Fruit fly (Drosophila melanogaster) whole organism, embryonic: ENCODE data around the gene CG32695.

Experiments used
- ATbp ChIP-seq: fragments of 200-800 bp; sonication (Bioruptor generic); optimal IDR thresholded peaks from 2 replicates; lab custom pipeline; 2017; ENCODE audit warnings: missing biosample characterization, mild to moderate bottlenecking, missing genetic modification characterization, missing genetic modification reagents
- CG10321 ChIP-seq: fragments of 200-800 bp; sonication (Bioruptor generic); IDR thresholded peaks from 2 replicates; pipeline ENCODE4 v1.3.6; 2022; ENCODE audit warnings: missing biosample characterization, missing genetic modification characterization
- CG10543 ChIP-seq: fragments of 200-800 bp; sonication (Bioruptor generic); optimal IDR thresholded peaks from 3 replicates; lab custom pipeline; 2017; ENCODE audit warnings: missing biosample characterization, mild to moderate bottlenecking, missing genetic modification characterization, moderate library complexity
- CG10654 ChIP-seq: fragments of 200-800 bp; sonication (Bioruptor generic); optimal IDR thresholded peaks from 2 replicates; lab custom pipeline; 2016; ENCODE audit warnings: missing biosample characterization, missing genetic modification characterization
- CG11085 ChIP-seq: fragments of 200-800 bp; sonication (Bioruptor generic); IDR thresholded peaks from 2 replicates; pipeline ENCODE4 v1.3.6; 2022; ENCODE audit warnings: missing biosample characterization, missing genetic modification characterization
- CG12391 ChIP-seq: fragments of 200-800 bp; sonication (Bioruptor generic); optimal IDR thresholded peaks from 3 replicates; lab custom pipeline; 2018; ENCODE audit warnings: missing biosample characterization, mild to moderate bottlenecking, missing genetic modification characterization, moderate library complexity
- CG14667 ChIP-seq: fragments of 200-800 bp; sonication (Bioruptor generic); IDR thresholded peaks from 2 replicates; pipeline ENCODE4 v1.3.6; 2022; ENCODE audit warnings: missing biosample characterization, missing genetic modification characterization
- CG15011 ChIP-seq: fragments of 200-800 bp; sonication (Bioruptor generic); optimal IDR thresholded peaks from 3 replicates; lab custom pipeline; 2018; ENCODE audit warnings: missing biosample characterization, mild to moderate bottlenecking, missing genetic modification characterization
- CG15696 ChIP-seq: fragments of 200-800 bp; sonication (Bioruptor generic); optimal IDR thresholded peaks from 2 replicates; lab custom pipeline; 2019; ENCODE audit warnings: missing biosample characterization, mild to moderate bottlenecking, missing genetic modification characterization, moderate library complexity
- CG1792 ChIP-seq: fragments of 200-800 bp; sonication (Bioruptor generic); optimal IDR thresholded peaks from 2 replicates; lab custom pipeline; 2016; ENCODE audit warnings: missing biosample characterization, missing genetic modification characterization
- CG2129 ChIP-seq: fragments of 200-800 bp; sonication (Bioruptor generic); IDR thresholded peaks from 2 replicates; pipeline ENCODE4 v1.3.6; 2022; ENCODE audit warnings: missing biosample characterization, missing genetic modification characterization; ENCODE audit not compliant: partially characterized antibody
- CG31224 ChIP-seq: fragments of 200-800 bp; sonication (Bioruptor generic); IDR thresholded peaks from 2 replicates; pipeline ENCODE4 v1.3.6; 2022; ENCODE audit warnings: missing biosample characterization, missing genetic modification characterization
- CG4282 ChIP-seq: fragments of 200-800 bp; sonication (Bioruptor generic); optimal IDR thresholded peaks from 2 replicates; lab custom pipeline; 2016; ENCODE audit warnings: missing biosample characterization, missing genetic modification characterization
- CG4328 ChIP-seq: fragments of 200-800 bp; sonication (Bioruptor generic); optimal IDR thresholded peaks from 3 replicates; lab custom pipeline; 2017; ENCODE audit warnings: missing biosample characterization, missing genetic modification reagents, missing genetic modification characterization
- CG6272 ChIP-seq: fragments of 200-800 bp; sonication (Bioruptor generic); IDR thresholded peaks from 2 replicates; pipeline ENCODE4 v1.3.6; 2022; ENCODE audit warnings: missing biosample characterization, missing genetic modification characterization
- CG6689 ChIP-seq: fragments of 200-800 bp; sonication (Bioruptor generic); IDR thresholded peaks from 2 replicates; pipeline ENCODE4 v1.3.6; 2022; ENCODE audit warnings: missing biosample characterization, missing genetic modification characterization
- CG7372 ChIP-seq: fragments of 200-800 bp; sonication (Bioruptor generic); IDR thresholded peaks from 2 replicates; pipeline ENCODE4 v1.3.6; 2022; ENCODE audit warnings: missing biosample characterization, missing genetic modification characterization
- CG8290 ChIP-seq, 3 experiments: fragments of 200-800 bp; sonication (Bioruptor generic); optimal IDR thresholded peaks; 2 replicates each; lab custom pipeline; 2016 to 2019; ENCODE audit warnings: missing biosample characterization in 3 of 3, missing genetic modification characterization in 3 of 3, mild to moderate bottlenecking in 2 of 3, moderate library complexity in 1 of 3
- CG8765 ChIP-seq: fragments of 200-800 bp; sonication (Bioruptor generic); IDR thresholded peaks from 2 replicates; pipeline ENCODE4 v1.3.6; 2022; ENCODE audit warnings: missing biosample characterization, missing genetic modification characterization
- CG9609 ChIP-seq: fragments of 200-800 bp; sonication (Bioruptor generic); optimal IDR thresholded peaks from 3 replicates; lab custom pipeline; 2016; ENCODE audit warnings: missing biosample characterization, missing genetic modification characterization
- CG9817 ChIP-seq: fragments of 200-800 bp; sonication (Bioruptor generic); optimal IDR thresholded peaks from 2 replicates; lab custom pipeline; 2018; ENCODE audit warnings: missing biosample characterization, mild to moderate bottlenecking, missing genetic modification characterization, moderate library complexity
- Dad ChIP-seq: fragments of 200-800 bp; sonication (Bioruptor generic); optimal IDR thresholded peaks from 3 replicates; lab custom pipeline; 2016; ENCODE audit warnings: missing biosample characterization, missing genetic modification characterization
- Eip74EF ChIP-seq, 2 experiments: fragments of 200-800 bp in 1 of 2; fragments of >200 bp in 1 of 2; sonication (Bioruptor generic) in 1 of 2; optimal IDR thresholded peaks; 2 replicates each; lab custom pipeline; 2017 to 2019; ENCODE audit warnings: missing biosample characterization in 2 of 2, missing genetic modification characterization in 2 of 2, mild to moderate bottlenecking in 1 of 2, moderate library complexity in 1 of 2
- Ets97D ChIP-seq: fragments of 200-800 bp; sonication (Bioruptor generic); optimal IDR thresholded peaks from 3 replicates; lab custom pipeline; 2016; ENCODE audit warnings: missing biosample characterization, missing genetic modification characterization
- HLH3B ChIP-seq: fragments of 200-800 bp; sonication (Bioruptor generic); IDR thresholded peaks from 2 replicates; pipeline ENCODE4 v1.3.6; 2022; ENCODE audit warnings: missing biosample characterization, missing genetic modification characterization
- HLH54F ChIP-seq: fragments of 200-800 bp; sonication (Bioruptor generic); optimal IDR thresholded peaks from 3 replicates; lab custom pipeline; 2016; ENCODE audit warnings: missing biosample characterization, missing genetic modification characterization
- Hr3 ChIP-seq: fragments of 200-800 bp; sonication (Bioruptor generic); optimal IDR thresholded peaks from 3 replicates; lab custom pipeline; 2016; ENCODE audit warnings: missing biosample characterization, missing genetic modification characterization
- Hr39 ChIP-seq: fragments of >200 bp; optimal IDR thresholded peaks from 2 replicates; lab custom pipeline; 2017
- MTF-1 ChIP-seq: fragments of 200-800 bp; sonication (Bioruptor generic); optimal IDR thresholded peaks from 2 replicates; lab custom pipeline; 2018; ENCODE audit warnings: missing biosample characterization, mild to moderate bottlenecking, missing genetic modification characterization, borderline replicate concordance
- PHDP ChIP-seq: fragments of 200-800 bp; sonication (Bioruptor generic); optimal IDR thresholded peaks from 3 replicates; lab custom pipeline; 2018; ENCODE audit warnings: missing biosample characterization, mild to moderate bottlenecking, missing genetic modification characterization, moderate library complexity
- Rfx ChIP-seq: fragments of 200-800 bp; sonication (Bioruptor generic); IDR thresholded peaks from 2 replicates; pipeline ENCODE4 v1.3.6; 2022; ENCODE audit warnings: missing biosample characterization, missing genetic modification characterization
- amos ChIP-seq: fragments of 200-800 bp; sonication (Bioruptor generic); IDR thresholded peaks from 2 replicates; pipeline ENCODE4 v1.3.6; 2022; ENCODE audit warnings: missing biosample characterization, missing genetic modification characterization; ENCODE audit not compliant: partially characterized antibody
- bbx ChIP-seq: fragments of 200-800 bp; sonication (Bioruptor generic); IDR thresholded peaks from 2 replicates; pipeline ENCODE4 v1.3.6; 2022; ENCODE audit warnings: missing biosample characterization, missing genetic modification characterization; ENCODE audit not compliant: partially characterized antibody
- bowl ChIP-seq: fragments of 200-800 bp; sonication (Bioruptor generic); IDR thresholded peaks from 2 replicates; pipeline ENCODE4 v1.3.6; 2022; ENCODE audit warnings: missing biosample characterization, missing genetic modification characterization
- cad ChIP-seq: fragments of >200 bp; optimal IDR thresholded peaks from 2 replicates; lab custom pipeline; 2017; ENCODE audit warnings: missing biosample characterization, missing genetic modification characterization
- ind ChIP-seq: fragments of 200-800 bp; sonication (Bioruptor generic); optimal IDR thresholded peaks from 3 replicates; lab custom pipeline; 2016; ENCODE audit warnings: missing biosample characterization, missing genetic modification characterization
- jigr1 ChIP-seq: fragments of 200-800 bp; sonication (Bioruptor generic); IDR thresholded peaks from 3 replicates; pipeline ENCODE4 v1.3.6; 2022; ENCODE audit warnings: missing biosample characterization, missing genetic modification characterization
- jing ChIP-seq: fragments of 200-800 bp; sonication (Bioruptor generic); optimal IDR thresholded peaks from 2 replicates; lab custom pipeline; 2018; ENCODE audit warnings: missing biosample characterization, mild to moderate bottlenecking, missing genetic modification characterization
- kah ChIP-seq: fragments of 200-800 bp; sonication (Bioruptor generic); optimal IDR thresholded peaks from 2 replicates; lab custom pipeline; 2018; ENCODE audit warnings: missing biosample characterization, mild to moderate bottlenecking, missing genetic modification characterization
- lbe ChIP-seq: fragments of 200-800 bp; sonication (Bioruptor generic); optimal IDR thresholded peaks from 2 replicates; lab custom pipeline; 2016; ENCODE audit warnings: missing biosample characterization, mild to moderate bottlenecking, missing genetic modification characterization
- pnt ChIP-seq: fragments of 200-800 bp; sonication (Bioruptor generic); optimal IDR thresholded peaks from 3 replicates; lab custom pipeline; 2016; ENCODE audit warnings: missing biosample characterization, missing genetic modification characterization
- pros ChIP-seq: fragments of 200-800 bp; sonication (Bioruptor generic); optimal IDR thresholded peaks from 3 replicates; lab custom pipeline; 2019; ENCODE audit warnings: missing biosample characterization, mild to moderate bottlenecking, missing genetic modification characterization, moderate library complexity
- sc ChIP-seq, 3 experiments: fragments of >200 bp in 2 of 3; fragments of 200-800 bp in 1 of 3; sonication (Bioruptor generic) in 1 of 3; optimal IDR thresholded peaks; 2 replicates in 2 of 3; 3 replicates in 1 of 3; lab custom pipeline; 2017; ENCODE audit warnings: mild to moderate bottlenecking in 1 of 3, missing biosample characterization in 1 of 3, missing genetic modification characterization in 1 of 3, missing genetic modification reagents in 1 of 3
- sens ChIP-seq: fragments of 200-800 bp; sonication (Bioruptor generic); peaks from one replicate; lab custom pipeline; 2016; ENCODE audit warnings: missing biosample characterization, missing genetic modification characterization
- sug ChIP-seq: fragments of 200-800 bp; optimal IDR thresholded peaks from 2 replicates; lab custom pipeline; 2019; ENCODE audit warnings: missing biosample characterization, mild to moderate bottlenecking, missing genetic modification characterization, moderate library complexity
- tll ChIP-seq, 2 experiments: fragments of 200-800 bp in 1 of 2; fragments of >200 bp in 1 of 2; sonication (Bioruptor generic) in 1 of 2; optimal IDR thresholded peaks; 2 replicates each; lab custom pipeline; 2017 to 2019; ENCODE audit warnings: missing biosample characterization in 2 of 2, missing genetic modification characterization in 2 of 2, mild to moderate bottlenecking in 1 of 2, moderate library complexity in 1 of 2
- wdn ChIP-seq: fragments of 200-800 bp; sonication (Bioruptor generic); IDR thresholded peaks from 2 replicates; pipeline ENCODE4 v1.3.6; 2022; ENCODE audit warnings: missing biosample characterization, missing genetic modification characterization
- wek ChIP-seq: fragments of 200-800 bp; sonication (Bioruptor generic); optimal IDR thresholded peaks from 3 replicates; lab custom pipeline; 2018; ENCODE audit warnings: missing biosample characterization, mild to moderate bottlenecking, missing genetic modification characterization, moderate library complexity

The CG32695 gene

DNA sequence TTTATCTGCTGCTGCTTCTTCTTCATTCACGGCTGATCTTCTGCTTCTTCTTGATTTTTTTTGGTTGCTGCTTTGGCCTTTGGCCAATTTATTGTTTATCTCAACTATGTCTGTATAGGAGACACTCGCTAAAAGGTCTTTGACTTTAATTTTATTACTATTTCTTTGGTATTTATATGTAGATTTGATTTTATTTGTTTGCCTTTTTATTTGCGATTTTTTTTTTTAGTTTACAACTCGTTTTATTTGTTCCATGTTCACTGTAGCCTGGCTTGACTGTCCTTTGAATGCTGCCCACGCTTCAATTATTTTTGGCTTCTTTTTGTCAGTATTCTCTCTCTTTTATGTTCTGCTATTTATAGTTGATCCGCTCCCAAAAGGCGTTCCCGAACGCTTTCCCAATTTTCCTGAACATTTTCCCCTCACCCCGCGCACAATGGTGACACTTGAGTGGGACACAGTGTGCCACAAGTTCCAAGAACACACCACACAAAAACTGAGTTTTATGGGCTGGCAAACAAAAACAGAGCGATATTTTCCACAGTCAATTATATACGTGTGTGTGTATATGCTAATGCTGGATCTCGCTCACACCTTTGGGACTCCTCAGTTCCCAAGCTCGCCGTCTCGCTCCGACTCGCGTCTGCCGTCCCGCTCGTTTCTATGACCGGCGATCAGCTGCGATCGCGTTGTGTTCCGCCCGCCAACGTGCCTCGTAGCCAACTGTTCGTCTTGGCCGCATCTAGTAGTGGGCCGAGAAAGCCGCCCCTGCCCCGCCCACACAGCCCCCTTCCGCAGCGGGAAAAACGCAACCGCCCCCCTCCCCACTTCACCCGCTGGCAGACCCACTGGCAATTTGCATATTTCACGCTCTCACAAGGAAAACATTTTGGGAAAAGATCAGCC lies 2.3 kb upstream of the CG32695 start, which contains the start of gene CG15247 (continued):
- TF ChIP-seq CG10654 (GFP tag; lab: Kevin White, UChicago) (peak; percentile 53), tll (GFP tag; optimal IDR thresholded peaks at IDR 0.05; lab: Kevin White, UChicago) (no peak), sc (optimal IDR thresholded peaks at IDR 0.05; lab: Kevin White, UChicago) (no peak), sc (GFP tag; optimal IDR thresholded peaks at IDR 0.05; lab: Kevin White, UChicago) (no peak), PHDP (tag; lab: Kevin White, UChicago) (peak; percentile 74), CG9609 (GFP tag; lab: Kevin White, UChicago) (peak; percentile 35), kah (peak; percentile 22), cad (GFP tag; lab: Kevin White, UChicago) (no peak), Hr39 (lab: Kevin White, UChicago) (no peak), CG1792 (peak; percentile 54), CG9817 (tag; lab: Kevin White, UChicago) (peak; percentile 85), bowl (GFP tag; lab: Robert Waterston, UW) (peak; percentile 43; the same call in 1 of the 2 replicates), CG10321 (GFP tag; lab: Robert Waterston, UW) (no peak), CG11085 (GFP tag; lab: Robert Waterston, UW) (peak; percentile 63), CG6689 (GFP tag; lab: Robert Waterston, UW) (peak; percentile 76), CG15011 (GFP tag; lab: Kevin White, UChicago) (peak; percentile 21), lbe (GFP tag; lab: Kevin White, UChicago) (no peak), jigr1 (GFP tag; lab: Robert Waterston, UW) (0 out of 3 replicates have a peak, but pooled peaks have one; percentile 45), CG10543 (GFP tag; lab: Kevin White, UChicago) (peak; percentile 34), Rfx (GFP tag; lab: Robert Waterston, UW) (peak; percentile 88), wdn (peak; percentile 76), amos (GFP tag; lab: Robert Waterston, UW) (no peak), pros (no peak), CG2129 (no peak), ind (GFP tag; lab: Kevin White, UChicago) (peak; percentile 68), CG4328 (GFP tag; lab: Kevin White, UChicago) (peak; percentile 54), bbx (no peak), Dad (peak; percentile 51), CG15696 (peak; percentile 60), jing (GFP tag; lab: Kevin White, UChicago) (no peak), CG4282 (GFP tag; lab: Kevin White, UChicago) (no peak), CG14667 (peak; percentile 82), pnt (peak; percentile 69), CG7372 (peak; percentile 76), HLH54F (peak; percentile 59), sens (GFP tag; lab: Kevin White, UChicago) (peak; percentile 95), HLH3B (GFP tag; lab: Robert Waterston, UW) (peak; percentile 83), CG6272 (peak; percentile 55), Hr3 (GFP tag; lab: Kevin White, UChicago) (peak; percentile 48), CG31224 (GFP tag; lab: Robert Waterston, UW) (peak; percentile 66), MTF-1 (GFP tag; lab: Kevin White, UChicago) (no peak), wek (no peak), CG12391 (tag; lab: Kevin White, UChicago) (peak; percentile 72), CG8290 (GFP tag; optimal IDR thresholded peaks at IDR 0.05; lab: Kevin White, UChicago) (peak; percentile 6), CG8290 (tag; optimal IDR thresholded peaks at IDR 0.05; lab: Kevin White, UChicago) (no peak), Eip74EF (GFP tag; optimal IDR thresholded peaks at IDR 0.05; lab: Kevin White, UChicago) (peak in 1 of 2 experiments; percentile 16), sug (tag; lab: Kevin White, UChicago) (peak; percentile 40), CG8765 (GFP tag; lab: Robert Waterston, UW) (peak; percentile 65), ATbp (GFP tag; lab: Kevin White, UChicago) (peak; percentile 54), Ets97D (GFP tag; lab: Kevin White, UChicago) (peak; percentile 31)
